Worm (Caenorhabditis elegans) whole organism, L4/young adult: ENCODE results near the gene T28D6.6.
A peak's percentile ranks its signal among the peaks of the same experiment; 100 is the strongest.

ENCODE experiments used
- W03F9.2 ChIP-seq: fragments of 150-350 bp; optimal IDR thresholded peaks from 2 replicates; lab custom pipeline; 2014; ENCODE audit warnings: missing biosample characterization, missing genetic modification characterization
- dao-5 ChIP-seq: sonication (generic microtip); optimal IDR thresholded peaks from 2 replicates; lab custom pipeline; 2016; ENCODE audit warnings: missing genotype, missing genetic modification characterization, moderate library complexity, missing compliant biosample characterization
- him-1 ChIP-seq: sonication (generic microtip); optimal IDR thresholded peaks from 2 replicates; lab custom pipeline; 2016; ENCODE audit warnings: missing genotype, missing genetic modification reagents, missing genetic modification characterization, missing compliant biosample characterization

The T28D6.6 gene

ce11 chrIII:11343041-11343440, at the start of gene T28D6.6, which contains the start of gene pen-2:
T28D6.6 (minus strand) TSS chrIII:11343108.
pen-2 (plus strand) TSS chrIII:11343322.
- TF ChIP-seq W03F9.2: no peak
- TF ChIP-seq him-1 (tag; lab: Kevin White, UChicago): peak; percentile 20
- TF ChIP-seq dao-5 (tag; lab: Kevin White, UChicago): no peak

- TF ChIP-seq dao-5 (tag; lab: Kevin White, UChicago) (no peak), W03F9.2 (no peak), him-1 (tag; lab: Kevin White, UChicago) (no peak)
Observed at ce11 chrIII:11391601-11392520, 49.0 kb upstream of the T28D6.6 start.

- TF ChIP-seq W03F9.2: no peak
- no peak for TF ChIP-seq him-1 (tag; lab: Kevin White, UChicago)
- TF ChIP-seq dao-5 (tag; lab: Kevin White, UChicago): no peak
Observed at ce11 chrIII:11390832-11391231, 47.9 kb upstream of the T28D6.6 start.

ce11 chrIII:11389384-11389783, 46.5 kb upstream of the T28D6.6 start:
- TF ChIP-seq him-1 (tag; lab: Kevin White, UChicago) (no peak), dao-5 (tag; lab: Kevin White, UChicago) (no peak)

ce11 chrIII:11381922-11382321, 39.0 kb upstream of the T28D6.6 start, which contains the start of gene subs-4:
subs-4 (plus strand) TSS chrIII:11382222.
- TF ChIP-seq him-1 (tag; lab: Kevin White, UChicago): no peak
- TF ChIP-seq W03F9.2: no peak
- TF ChIP-seq dao-5 (tag; lab: Kevin White, UChicago): no peak

ce11 chrIII:11380555-11380954, 37.6 kb upstream of the T28D6.6 start:
- no peak for TF ChIP-seq dao-5 (tag; lab: Kevin White, UChicago)
- no peak for TF ChIP-seq him-1 (tag; lab: Kevin White, UChicago)
- no peak for TF ChIP-seq W03F9.2

ce11 chrIII:11378910-11379309, 36.0 kb upstream of the T28D6.6 start:
- TF ChIP-seq dao-5 (tag; lab: Kevin White, UChicago) (no peak), him-1 (tag; lab: Kevin White, UChicago) (no peak), W03F9.2 (no peak)

- no peak for TF ChIP-seq him-1 (tag; lab: Kevin White, UChicago)
- TF ChIP-seq W03F9.2: no peak
- no peak for TF ChIP-seq dao-5 (tag; lab: Kevin White, UChicago)
Observed at ce11 chrIII:11378450-11378849, 35.5 kb upstream of the T28D6.6 start.

ce11 chrIII:11377880-11378279, 35.0 kb upstream of the T28D6.6 start, which contains the start of gene dpy-18:
dpy-18 (minus strand) TSS chrIII:11377980.
- TF ChIP-seq dao-5 (tag; lab: Kevin White, UChicago): no peak
- no peak for TF ChIP-seq W03F9.2
- no peak for TF ChIP-seq him-1 (tag; lab: Kevin White, UChicago)

- TF ChIP-seq dao-5 (tag; lab: Kevin White, UChicago): no peak
- TF ChIP-seq him-1 (tag; lab: Kevin White, UChicago): no peak
- TF ChIP-seq W03F9.2: no peak
Observed at ce11 chrIII:11372199-11372938, 29.5 kb upstream of the T28D6.6 start.

ce11 chrIII:11371688-11372087, 28.8 kb upstream of the T28D6.6 start, which contains the start of gene tba-7:
tba-7 (minus strand) TSS chrIII:11371788.
- TF ChIP-seq dao-5 (tag; lab: Kevin White, UChicago) (no peak), him-1 (tag; lab: Kevin White, UChicago) (no peak), W03F9.2 (no peak)

- TF ChIP-seq dao-5 (tag; lab: Kevin White, UChicago): no peak
- TF ChIP-seq him-1 (tag; lab: Kevin White, UChicago): peak; percentile 71
Observed at ce11 chrIII:11371236-11371635, 28.3 kb upstream of the T28D6.6 start.

- TF ChIP-seq W03F9.2 (no peak), him-1 (tag; lab: Kevin White, UChicago) (no peak), dao-5 (tag; lab: Kevin White, UChicago) (no peak)
Observed at ce11 chrIII:11366467-11366866, 23.6 kb upstream of the T28D6.6 start, which contains the start of gene T28D6.3. T28D6.3 (plus strand) TSS chrIII:11366767.

- TF ChIP-seq him-1 (tag; lab: Kevin White, UChicago) (no peak), W03F9.2 (no peak), dao-5 (tag; lab: Kevin White, UChicago) (no peak)
Observed at ce11 chrIII:11362915-11363314, 20.0 kb upstream of the T28D6.6 start.
